Fruit fly (Drosophila melanogaster): Measurements from ENCODE around the gene CG42521.

Gene CG42521

DNA sequence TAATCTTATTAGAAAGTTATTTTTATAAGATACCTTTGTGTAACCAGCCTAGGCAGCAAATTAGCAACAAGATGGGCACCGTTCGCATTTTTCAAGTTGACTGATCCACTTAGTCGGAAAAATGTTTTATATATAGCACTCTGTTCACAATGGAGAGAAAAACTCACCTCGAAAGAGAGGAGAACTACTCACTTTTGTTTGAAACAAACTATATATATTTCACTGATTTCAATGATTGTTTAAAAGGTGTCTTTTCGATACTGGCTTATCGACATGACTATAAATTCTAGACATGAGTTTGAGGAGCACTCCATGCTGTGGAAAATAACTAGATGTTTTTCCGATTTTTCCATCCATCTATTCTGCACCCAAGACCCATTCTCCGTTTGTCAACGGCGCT, at the start of gene CG42521:
Gene CG42521 (minus strand): TSS at position 101 of the 400 bp plus-strand sequence.
- TF ChIP-seq Ets21C (GFP tag; optimal IDR thresholded peaks at IDR 0.05) = no peak
- TF ChIP-seq dac (GFP tag; optimal IDR thresholded peaks at IDR 0.05) = no peak
- no peak for TF ChIP-seq CG10631 (GFP tag; optimal IDR thresholded peaks at IDR 0.05)
- TF ChIP-seq CG9139 (GFP tag; optimal IDR thresholded peaks at IDR 0.05) = no peak
- TF ChIP-seq Hr39 (GFP tag; optimal IDR thresholded peaks at IDR 0.05) = no peak
- no peak for TF ChIP-seq CG6276 (GFP tag; optimal IDR thresholded peaks at IDR 0.05)
- TF ChIP-seq pdm3 (GFP tag; optimal IDR thresholded peaks at IDR 0.05) = no peak
- no peak for TF ChIP-seq CG6163 (GFP tag; IDR thresholded peaks at IDR 0.05)
- TF ChIP-seq Blimp-1 (GFP tag; optimal IDR thresholded peaks at IDR 0.05) = no peak
- no peak for TF ChIP-seq fd59A (GFP tag; optimal IDR thresholded peaks at IDR 0.05)
- no peak for TF ChIP-seq Smox (GFP tag; optimal IDR thresholded peaks at IDR 0.05)
- no peak for TF ChIP-seq Hr4 (GFP tag; optimal IDR thresholded peaks at IDR 0.05)
- TF ChIP-seq svp (GFP tag) = no peak
- no peak for TF ChIP-seq Sox15 (GFP tag; optimal IDR thresholded peaks at IDR 0.05)
- TF ChIP-seq CG6792 (GFP tag; optimal IDR thresholded peaks at IDR 0.05) = no peak

dm6 chr3L:10672540-10672939, 49.2 kb upstream of the CG42521 start:
- 0 out of 3 replicates have a peak, but pooled peaks have one; percentile 15 for TF ChIP-seq eg (GFP tag; IDR thresholded peaks at IDR 0.05)
- no peak for TF ChIP-seq CG4318 (GFP tag; optimal IDR thresholded peaks at IDR 0.05)

dm6 chr3L:10669592-10670400, 46.4 kb upstream of the CG42521 start:
- no peak for TF ChIP-seq Ets96B (tag; optimal IDR thresholded peaks at IDR 0.05)

dm6 chr3L:10667341-10667740, 44.0 kb upstream of the CG42521 start:
- TF ChIP-seq Lpt (GFP tag; optimal IDR thresholded peaks at IDR 0.05) = no peak
- peak; percentile 4 for TF ChIP-seq fkh (GFP tag; optimal IDR thresholded peaks at IDR 0.05)
- TF ChIP-seq vri (GFP tag; optimal IDR thresholded peaks at IDR 0.05) = peak; percentile 31
- TF ChIP-seq CG7368 (GFP tag; optimal IDR thresholded peaks at IDR 0.05) = no peak

- TF ChIP-seq topi (GFP tag; optimal IDR thresholded peaks at IDR 0.05) (no peak), eg (GFP tag; IDR thresholded peaks at IDR 0.05) (peak; percentile 50; the same call in 1 of the 3 replicates), CG6276 (GFP tag; optimal IDR thresholded peaks at IDR 0.05) (no peak), ss (GFP tag; optimal IDR thresholded peaks at IDR 0.05) (no peak), CG9139 (GFP tag; optimal IDR thresholded peaks at IDR 0.05) (no peak), CG11762 (GFP tag; optimal IDR thresholded peaks at IDR 0.05; ENCODE audit: insufficient read depth) (no peak), spab (GFP tag; optimal IDR thresholded peaks at IDR 0.05) (no peak), Sox102F (GFP tag; optimal IDR thresholded peaks at IDR 0.05) (no peak), Sox14 (GFP tag; optimal IDR thresholded peaks at IDR 0.05) (no peak)
Measured at dm6 chr3L:10666511-10667003, 43.2 kb upstream of the CG42521 start.

DNA sequence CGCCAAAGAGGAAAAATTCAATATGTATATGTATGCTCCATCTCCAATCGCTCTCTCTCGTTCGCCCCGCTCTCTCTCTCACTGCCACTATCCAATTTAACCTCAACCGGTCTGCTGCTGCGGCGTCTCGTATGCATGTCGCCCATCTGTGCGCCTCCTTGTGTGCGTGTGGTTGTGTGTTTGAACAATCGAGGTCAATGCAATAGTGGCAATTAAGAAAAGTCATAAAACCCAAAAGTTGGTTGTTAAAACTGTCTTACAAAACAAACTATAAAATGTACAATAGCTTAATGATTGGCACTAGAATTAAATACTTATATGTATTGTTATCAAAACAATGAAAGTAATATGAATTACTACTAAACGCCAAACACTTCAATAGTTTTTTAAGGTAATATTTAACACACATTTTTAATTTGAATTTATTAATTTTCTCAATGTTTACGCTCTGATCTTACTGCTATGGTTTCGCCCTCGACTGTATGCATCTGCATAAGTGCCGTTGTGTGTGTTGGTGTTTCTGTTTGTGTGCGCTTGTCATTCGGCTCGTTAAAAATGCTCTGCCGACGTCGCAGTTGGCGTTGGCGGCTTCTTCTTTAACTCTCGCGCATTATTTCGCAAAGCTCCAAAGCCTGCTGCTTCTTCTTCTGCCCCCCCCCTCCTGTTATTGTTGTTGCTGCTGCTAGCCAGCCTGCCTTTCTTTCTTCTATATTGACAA, 42.2 kb upstream of the CG42521 start:
- TF ChIP-seq CG6792 (GFP tag; optimal IDR thresholded peaks at IDR 0.05) (peak; percentile 99), CG8632 (GFP tag; optimal IDR thresholded peaks at IDR 0.05) (peak; percentile 99), achi (GFP tag; optimal IDR thresholded peaks at IDR 0.05) (peak; percentile 98), fd59A (GFP tag; optimal IDR thresholded peaks at IDR 0.05) (peak; percentile 99), Gug (GFP tag; IDR thresholded peaks at IDR 0.05) (peak; percentile 94), cyc (GFP tag; optimal IDR thresholded peaks at IDR 0.05) (peak; percentile 96), OdsH (GFP tag; optimal IDR thresholded peaks at IDR 0.05) (peak; percentile 98), spab (GFP tag; optimal IDR thresholded peaks at IDR 0.05) (peak; percentile 99), pdm3 (GFP tag; optimal IDR thresholded peaks at IDR 0.05) (peak; percentile 98), Sox102F (GFP tag; optimal IDR thresholded peaks at IDR 0.05) (peak; percentile 93), Hr38 (GFP tag; optimal IDR thresholded peaks at IDR 0.05) (peak; percentile 40), fkh (GFP tag; optimal IDR thresholded peaks at IDR 0.05) (peak; percentile 88), Met (GFP tag; optimal IDR thresholded peaks at IDR 0.05) (peak; percentile 98), ss (GFP tag; optimal IDR thresholded peaks at IDR 0.05) (peak; percentile 99), CG34406 (GFP tag; optimal IDR thresholded peaks at IDR 0.05) (peak; percentile 99), Eip93F (GFP tag; optimal IDR thresholded peaks at IDR 0.05) (peak; percentile 97), Hr4 (GFP tag; optimal IDR thresholded peaks at IDR 0.05) (peak; percentile 98), CG15336 (GFP tag; IDR thresholded peaks at IDR 0.05) (peak; percentile 98), fd85E (GFP tag; optimal IDR thresholded peaks at IDR 0.05) (peak; percentile 92), Blimp-1 (GFP tag; optimal IDR thresholded peaks at IDR 0.05) (peak; percentile 95)
